Fruit fly (Drosophila melanogaster) whole organism, wandering third instar larva: ENCODE data around the gene CG10702.

Experiments used
- Hnf4 ChIP-seq: fragments of 200-800 bp; sonication (Bioruptor generic); optimal IDR thresholded peaks from 2 replicates; lab custom pipeline; 2016; ENCODE audit warnings: missing biosample characterization, mild to moderate bottlenecking, missing genetic modification characterization
- Jra ChIP-seq: sonication (Bioruptor generic); optimal IDR thresholded peaks from 2 replicates; lab custom pipeline; 2016; ENCODE audit warnings: missing biosample characterization, missing genetic modification characterization
- Sp1 ChIP-seq: fragments of 200-800 bp; sonication (Bioruptor generic); optimal IDR thresholded peaks from 3 replicates; lab custom pipeline; 2019; ENCODE audit warnings: missing biosample characterization, mild to moderate bottlenecking, missing genetic modification characterization, moderate library complexity
- Vsx2 ChIP-seq: fragments of 200-300, 225-300 bp; sonication (Bioruptor generic); optimal IDR thresholded peaks from 2 replicates; lab custom pipeline; 2018; ENCODE audit warnings: missing biosample characterization, missing genetic modification characterization; ENCODE audit not compliant: partially characterized antibody
- fru ChIP-seq: fragments of 200-800 bp; sonication (Bioruptor generic); optimal IDR thresholded peaks from 3 replicates; lab custom pipeline; 2016; ENCODE audit warnings: missing biosample characterization, mild to moderate bottlenecking, missing genetic modification characterization
- jim ChIP-seq: fragments of 175-275, 200-325 bp; sonication (Bioruptor generic); optimal IDR thresholded peaks from 2 replicates; lab custom pipeline; 2016; ENCODE audit warnings: missing biosample characterization, mild to moderate bottlenecking, missing genetic modification characterization
- pan ChIP-seq: fragments of >200 bp; optimal IDR thresholded peaks from 2 replicates; lab custom pipeline; 2017
- psq ChIP-seq: fragments of 200-800 bp; sonication (Bioruptor generic); optimal IDR thresholded peaks from 3 replicates; lab custom pipeline; 2017; ENCODE audit warnings: missing biosample characterization, mild to moderate bottlenecking, missing genetic modification characterization, moderate library complexity
- usp ChIP-seq: fragments of >200 bp; optimal IDR thresholded peaks from 2 replicates; lab custom pipeline; 2017; ENCODE audit warnings: missing biosample characterization, missing genetic modification characterization

- TF ChIP-seq Sp1 = no peak
- TF ChIP-seq jim (GFP tag; lab: Kevin White, UChicago) = no peak
- no peak for TF ChIP-seq Hnf4 (GFP tag; lab: Kevin White, UChicago)
- no peak for TF ChIP-seq psq (GFP tag; lab: Kevin White, UChicago)
- TF ChIP-seq fru (GFP tag; lab: Kevin White, UChicago) = no peak
- TF ChIP-seq usp = no peak
- no peak for TF ChIP-seq Vsx2 (GFP tag; lab: Kevin White, UChicago)
- no peak for TF ChIP-seq pan (lab: Kevin White, UChicago)
- TF ChIP-seq Jra (GFP tag; lab: Kevin White, UChicago) = no peak
These were observed 34.7 kb upstream of the CG10702 start for dm6 chr2L:19104383-19104782.
